Worm (Caenorhabditis elegans) whole organism, L2 larva: Measurements from ENCODE around the gene appg-2.

ENCODE experiments used
- C34F6.9 ChIP-seq: fragments of 150-350 bp; optimal IDR thresholded peaks from 2 replicates; lab custom pipeline; 2014; ENCODE audit warnings: missing biosample characterization, missing genetic modification characterization
- F13H6.1 ChIP-seq: sonication (generic microtip); optimal IDR thresholded peaks from 2 replicates; lab custom pipeline; 2016; ENCODE audit warnings: missing genetic modification characterization, missing compliant biosample characterization
- ZK546.5 ChIP-seq: sonication (generic microtip); optimal IDR thresholded peaks from 2 replicates; lab custom pipeline; 2017; ENCODE audit warnings: missing biosample characterization, missing genetic modification characterization
- alr-1 ChIP-seq: fragments of 150-350 bp; optimal IDR thresholded peaks from 2 replicates; lab custom pipeline; 2014; ENCODE audit warnings: missing biosample characterization, missing genetic modification characterization
- ama-1 ChIP-seq: fragments of 150-350 bp; optimal IDR thresholded peaks from 2 replicates; lab custom pipeline; 2018; ENCODE audit warnings: inconsistent platforms
- blmp-1 ChIP-seq: sonication (generic microtip); optimal IDR thresholded peaks from 2 replicates; lab custom pipeline; 2017; ENCODE audit warnings: missing genetic modification characterization, mild to moderate bottlenecking, missing compliant biosample characterization, antibody characterized with exemption, moderate library complexity; ENCODE audit not compliant: insufficient read depth
- ceh-16 ChIP-seq: fragments of 150-350 bp; optimal IDR thresholded peaks from 2 replicates; lab custom pipeline; 2014; ENCODE audit warnings: missing biosample characterization, missing genetic modification characterization
- crh-2 ChIP-seq: sonication (generic microtip); optimal IDR thresholded peaks from 2 replicates; lab custom pipeline; 2017; ENCODE audit warnings: missing biosample characterization, missing genetic modification characterization
- dmd-4 ChIP-seq: sonication (generic microtip); optimal IDR thresholded peaks from 2 replicates; lab custom pipeline; 2017; ENCODE audit warnings: missing biosample characterization, missing genetic modification characterization
- egl-27 ChIP-seq: sonication (generic microtip); optimal IDR thresholded peaks from 3 replicates; lab custom pipeline; 2017; ENCODE audit warnings: missing biosample characterization, missing genetic modification reagents, missing genetic modification characterization
- elt-1 ChIP-seq: fragments of 150-350 bp; optimal IDR thresholded peaks from 2 replicates; lab custom pipeline; 2014; ENCODE audit warnings: missing biosample characterization, missing genetic modification characterization
- elt-3 ChIP-seq: sonication (generic microtip); optimal IDR thresholded peaks from 2 replicates; lab custom pipeline; 2017; ENCODE audit warnings: missing biosample characterization, missing genetic modification characterization
- fos-1 ChIP-seq: fragments of 150-350 bp; optimal IDR thresholded peaks from 2 replicates; lab custom pipeline; 2014; ENCODE audit warnings: missing biosample characterization, missing genetic modification characterization
- lin-11 ChIP-seq: fragments of 150-350 bp; sonication (generic microtip); optimal IDR thresholded peaks from 2 replicates; lab custom pipeline; 2014; ENCODE audit warnings: missing biosample characterization, missing genetic modification characterization, inconsistent platforms, mixed read lengths
- lsy-2 ChIP-seq, 2 experiments: fragments of 150-350 bp in 1 of 2; sonication (generic microtip) in 1 of 2; optimal IDR thresholded peaks; 2 replicates each; lab custom pipeline; 2014 to 2017; ENCODE audit warnings: missing biosample characterization in 2 of 2, missing genetic modification characterization in 2 of 2
- mdl-1 ChIP-seq, 2 experiments: fragments of 150-350 bp in 1 of 2; sonication (generic microtip) in 1 of 2; optimal IDR thresholded peaks; 2 replicates each; lab custom pipeline; 2017; ENCODE audit warnings: missing biosample characterization in 2 of 2, missing genetic modification characterization in 2 of 2
- nhr-10 ChIP-seq: sonication (generic microtip); optimal IDR thresholded peaks from 2 replicates; lab custom pipeline; 2017; ENCODE audit warnings: missing biosample characterization, missing genetic modification characterization
- nhr-12 ChIP-seq: fragments of 150-350 bp; optimal IDR thresholded peaks from 2 replicates; lab custom pipeline; 2014; ENCODE audit warnings: missing biosample characterization, missing genetic modification characterization
- nhr-129 ChIP-seq: fragments of 150-350 bp; optimal IDR thresholded peaks from 2 replicates; lab custom pipeline; 2014; ENCODE audit warnings: missing biosample characterization, missing genetic modification characterization
- nhr-21 ChIP-seq: fragments of 150-350 bp; optimal IDR thresholded peaks from 2 replicates; lab custom pipeline; 2014; ENCODE audit warnings: missing biosample characterization, missing genetic modification characterization
- nhr-23 ChIP-seq: fragments of 150-350 bp; optimal IDR thresholded peaks from 2 replicates; lab custom pipeline; 2014; ENCODE audit warnings: missing biosample characterization, missing genetic modification reagents, missing genetic modification characterization
- nhr-6 ChIP-seq: fragments of 150-350 bp; optimal IDR thresholded peaks from 2 replicates; lab custom pipeline; 2014; ENCODE audit warnings: missing biosample characterization, missing genetic modification characterization
- peb-1 ChIP-seq: fragments of 150-350 bp; optimal IDR thresholded peaks from 2 replicates; lab custom pipeline; 2014; ENCODE audit warnings: missing biosample characterization, missing genetic modification characterization
- skn-1 ChIP-seq: sonication (generic microtip); optimal IDR thresholded peaks from 2 replicates; lab custom pipeline; 2017; ENCODE audit warnings: missing biosample characterization, missing genetic modification characterization
- sma-3 ChIP-seq: sonication (generic microtip); optimal IDR thresholded peaks from 2 replicates; lab custom pipeline; 2016; ENCODE audit warnings: missing genetic modification reagents, missing genetic modification characterization, missing compliant biosample characterization
- sma-9 ChIP-seq, 2 experiments: fragments of 150-350 bp in 1 of 2; sonication (generic microtip) in 1 of 2; optimal IDR thresholded peaks; 2 replicates each; lab custom pipeline; 2014 to 2016; ENCODE audit warnings: missing genetic modification characterization in 2 of 2, mild to moderate bottlenecking in 1 of 2, missing biosample characterization in 1 of 2, missing compliant biosample characterization in 1 of 2, missing genetic modification reagents in 1 of 2, moderate library complexity in 1 of 2
- snpc-4 ChIP-seq: fragments of 150-350 bp; optimal IDR thresholded peaks from 2 replicates; lab custom pipeline; 2014; ENCODE audit warnings: missing biosample characterization, missing genetic modification characterization
- unc-55 ChIP-seq: fragments of 150-350 bp; sonication (generic microtip); optimal IDR thresholded peaks from 3 replicates; lab custom pipeline; 2014; ENCODE audit warnings: missing biosample characterization, missing genetic modification reagents, missing genetic modification characterization
- unc-62 ChIP-seq: fragments of 150-350 bp; optimal IDR thresholded peaks from 2 replicates; lab custom pipeline; 2014; ENCODE audit warnings: missing biosample characterization, missing genetic modification reagents, missing genetic modification characterization
- zag-1 ChIP-seq: fragments of 150-350 bp; optimal IDR thresholded peaks from 2 replicates; lab custom pipeline; 2014; ENCODE audit warnings: missing biosample characterization, missing genetic modification characterization
- ztf-1 ChIP-seq: fragments of 200-800 bp; sonication (Bioruptor generic); conservative IDR thresholded peaks from 2 replicates; pipeline ENCODE4 v1.3.6; 2022; ENCODE audit warnings: missing genetic modification characterization, missing compliant biosample characterization
- ztf-11 ChIP-seq: sonication (generic microtip); optimal IDR thresholded peaks from 2 replicates; lab custom pipeline; 2017; ENCODE audit warnings: missing biosample characterization, missing genetic modification characterization
- ztf-4 ChIP-seq: fragments of 150-350 bp; optimal IDR thresholded peaks from 2 replicates; lab custom pipeline; 2014; ENCODE audit warnings: missing biosample characterization, missing genetic modification characterization

The appg-2 gene

DNA sequence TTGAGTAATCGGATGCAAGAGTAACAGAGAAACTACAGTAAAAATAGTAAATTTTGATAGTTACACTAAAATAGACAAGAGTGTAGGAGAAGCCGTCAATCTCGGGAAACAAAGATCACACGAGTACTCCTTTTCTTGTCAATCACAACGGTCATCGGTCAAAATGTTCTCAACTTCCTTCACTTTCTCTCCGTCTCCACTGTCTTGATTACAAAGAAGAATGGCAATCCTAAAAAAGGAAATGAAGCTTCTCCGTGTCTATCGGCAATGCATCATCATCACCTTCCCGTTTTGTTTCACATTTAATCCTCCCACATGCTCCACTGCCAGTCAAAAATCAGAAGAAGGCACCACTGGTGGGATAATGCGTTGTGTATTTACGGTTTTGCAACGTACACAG is 1.2 kb upstream of the appg-2 start:
- TF ChIP-seq unc-55 (GFP tag; lab: Kevin White, UChicago) (peak; percentile 50), unc-62 (GFP tag; lab: Kevin White, UChicago) (peak; percentile 56), nhr-12 (tag; lab: Kevin White, UChicago) (no peak)

- no peak for TF ChIP-seq ztf-1 (GFP tag; lab: Robert Waterston, UW)
- peak; percentile 23 for TF ChIP-seq fos-1 (tag; lab: Kevin White, UChicago)
- TF ChIP-seq, all 48 proteins: peak for 1
These were observed 6.0 kb downstream of the appg-2 start, which contains the start of gene pho-13 for ce11 chrII:8806921-8807320. Gene pho-13, minus strand, starts transcription at chrII:8807021.

DNA sequence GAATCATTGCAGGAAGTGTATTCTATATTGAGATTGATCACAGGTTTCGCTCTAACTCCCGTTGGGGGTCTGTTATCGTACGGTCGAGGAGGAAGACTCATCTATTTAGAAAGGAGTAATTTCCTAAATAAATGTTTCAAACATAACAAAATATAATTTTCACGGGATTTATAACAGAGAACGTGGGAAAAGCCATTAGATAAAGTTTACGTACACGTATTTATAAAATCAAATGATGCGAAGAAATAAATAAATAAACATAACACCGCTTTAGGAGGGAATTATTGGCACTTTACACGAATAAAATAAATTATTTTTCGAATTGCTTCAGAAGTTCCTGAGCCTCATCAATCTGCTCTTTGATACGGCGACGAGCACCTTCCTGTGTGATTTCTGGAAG is 7.6 kb downstream of the appg-2 start, which contains the start of gene F07H5.10:
Gene F07H5.10, minus strand, starts transcription at position 101 of the 400 bp plus-strand sequence.
- TF ChIP-seq snpc-4 (no peak), unc-62 (GFP tag; lab: Kevin White, UChicago) (no peak), lsy-2 (tag; optimal IDR thresholded peaks at IDR 0.05; lab: Kevin White, UChicago) (no peak), ama-1 (no peak), ztf-1 (GFP tag; lab: Robert Waterston, UW) (no peak), elt-1 (tag; lab: Kevin White, UChicago) (no peak), lin-11 (tag; lab: Kevin White, UChicago) (no peak), mdl-1 (tag; optimal IDR thresholded peaks at IDR 0.05; lab: Kevin White, UChicago) (no peak), nhr-129 (tag; lab: Kevin White, UChicago) (no peak), peb-1 (tag; lab: Kevin White, UChicago) (no peak), ceh-16 (no peak), zag-1 (no peak), elt-3 (tag; lab: Kevin White, UChicago) (no peak), blmp-1 (no peak), skn-1 (tag; lab: Kevin White, UChicago) (no peak), dmd-4 (tag; lab: Kevin White, UChicago) (no peak), egl-27 (no peak), nhr-21 (tag; lab: Kevin White, UChicago) (no peak), ztf-11 (tag; lab: Kevin White, UChicago) (no peak)

DNA sequence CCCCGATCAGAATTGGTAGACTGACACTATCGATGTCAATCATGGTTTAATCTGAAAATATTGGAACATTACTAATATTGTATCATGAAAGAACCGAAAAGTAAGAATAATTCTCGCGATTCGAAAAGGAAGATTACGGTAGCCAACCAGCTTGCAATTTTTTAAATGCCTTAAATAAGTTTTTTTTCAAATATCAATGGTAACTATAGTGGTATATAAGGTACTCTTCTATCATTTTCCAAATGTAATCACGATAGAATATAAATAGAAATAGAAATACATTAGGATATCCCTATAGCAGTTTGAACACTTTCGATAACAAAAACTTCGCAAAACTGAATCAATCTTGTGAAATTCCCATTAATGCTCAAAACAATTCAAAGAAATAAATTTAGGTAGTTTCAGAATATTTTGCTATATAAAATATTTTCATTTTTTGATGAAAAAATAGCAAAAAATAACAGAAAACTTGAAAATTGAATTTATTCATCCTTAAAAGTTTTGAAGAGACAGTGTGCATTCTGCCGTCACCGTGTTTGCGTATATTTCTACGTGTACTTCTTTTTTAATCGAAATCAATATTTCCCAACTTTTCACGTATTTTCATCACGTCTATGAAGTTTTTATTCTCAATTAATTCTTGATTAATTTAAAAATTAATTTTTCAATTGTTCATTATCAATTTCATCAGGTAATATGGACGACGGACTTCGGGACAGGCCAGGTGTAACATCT is 9.9 kb downstream of the appg-2 start, which contains the start of the genes F46C5.9 and rer-1:
Gene F46C5.9, minus strand, starts transcription at position 51 of the 735 bp plus-strand sequence.
Gene rer-1, plus strand, starts transcription at position 692 of the 735 bp plus-strand sequence.
- TF ChIP-seq fos-1 (tag; lab: Kevin White, UChicago) (peak; percentile 17), C34F6.9 (peak; percentile 69), ZK546.5 (tag; lab: Kevin White, UChicago) (no peak), nhr-10 (no peak), ama-1 (no peak), crh-2 (tag; lab: Kevin White, UChicago) (peak; percentile 74), lsy-2 (tag; optimal IDR thresholded peaks at IDR 0.05; lab: Kevin White, UChicago) (peak; percentile 5 to 73), nhr-23 (no peak)

ce11 chrII:8811825-8812224 is 10.9 kb downstream of the appg-2 start:
- TF ChIP-seq sma-3 (no peak), alr-1 (tag; lab: Kevin White, UChicago) (no peak), nhr-129 (tag; lab: Kevin White, UChicago) (no peak), ama-1 (peak; percentile 24), F13H6.1 (no peak), nhr-21 (tag; lab: Kevin White, UChicago) (peak; percentile 31), crh-2 (tag; lab: Kevin White, UChicago) (peak; percentile 6), nhr-6 (tag; lab: Kevin White, UChicago) (no peak)
- TF ChIP-seq, all 48 proteins: peak for 3

DNA sequence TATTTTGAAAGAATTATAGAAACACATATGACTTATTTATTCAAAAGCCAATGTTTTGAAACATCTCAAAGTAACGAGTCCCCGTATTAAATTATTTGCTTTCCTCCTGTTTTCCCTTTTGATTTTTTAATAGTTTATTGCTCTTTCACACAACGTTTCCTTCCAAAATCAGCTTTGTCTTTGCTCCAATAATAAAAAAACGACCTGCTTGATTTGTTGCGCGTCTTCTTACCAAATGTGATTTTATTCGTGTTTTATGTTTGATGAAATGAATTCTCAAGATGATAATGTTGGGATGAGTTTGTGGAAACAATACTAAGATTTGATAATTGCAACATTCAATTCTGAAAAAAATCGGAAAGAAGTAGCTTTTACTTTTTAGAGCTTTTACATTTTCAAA is 11.4 kb downstream of the appg-2 start:
- peak; percentile 4 for TF ChIP-seq ztf-4 (tag; lab: Kevin White, UChicago)
- TF ChIP-seq ama-1: peak; percentile 42
- no peak for TF ChIP-seq ztf-11 (tag; lab: Kevin White, UChicago)
- TF ChIP-seq sma-9 (GFP tag; optimal IDR thresholded peaks at IDR 0.05; lab: Kevin White, UChicago): no peak
- no peak for TF ChIP-seq sma-9 (tag; optimal IDR thresholded peaks at IDR 0.05; lab: Kevin White, UChicago)
- peak; percentile 17 for TF ChIP-seq nhr-21 (tag; lab: Kevin White, UChicago)
- TF ChIP-seq C34F6.9: peak; percentile 3
